Worm (Caenorhabditis elegans): ENCODE data around the gene asp-18.

DNA sequence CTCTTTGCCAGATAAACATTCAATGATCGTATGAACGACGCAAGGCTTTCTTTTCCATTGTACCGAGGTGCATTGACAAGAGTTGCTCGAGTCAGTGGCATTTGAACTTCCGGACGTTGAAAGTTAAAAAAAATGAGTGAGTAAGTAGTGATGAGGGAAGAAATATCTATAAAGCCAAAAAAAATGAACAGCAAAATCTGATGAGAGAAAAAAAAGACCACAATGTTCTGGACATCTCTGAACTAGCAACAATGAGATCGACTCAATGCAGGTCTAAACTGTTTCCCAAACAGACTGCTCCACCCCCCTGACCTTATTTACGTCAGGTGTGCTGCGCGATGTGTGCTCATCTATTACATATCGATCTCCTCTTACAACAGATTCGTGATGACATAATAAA, 19.0 kb upstream of the asp-18 start, which contains the start of the genes F11D11.21 and F11D11.12:
- TF ChIP-seq hnd-1 (tag; optimal IDR thresholded peaks at IDR 0.05) = no peak
- no peak for TF ChIP-seq ama-1 (optimal IDR thresholded peaks at IDR 0.05)
- no peak for TF ChIP-seq F13C5.2 (tag; optimal IDR thresholded peaks at IDR 0.05)
- TF ChIP-seq aly-1 (tag; optimal IDR thresholded peaks at IDR 0.05) = no peak
- TF ChIP-seq hmbx-1 (tag; optimal IDR thresholded peaks at IDR 0.05) = no peak
- no peak for TF ChIP-seq flt-1 (GFP tag; IDR thresholded peaks at IDR 0.05)
- no peak for TF ChIP-seq tbx-37 (GFP tag; conservative IDR thresholded peaks at IDR 0.05)
